Worm (Caenorhabditis elegans): Measurements from ENCODE around the gene math-10.

- TF ChIP-seq snpc-4 (tag; optimal IDR thresholded peaks at IDR 0.05) (no peak), rbr-2 (tag; optimal IDR thresholded peaks at IDR 0.05) (no peak), gei-8 (GFP tag; optimal IDR thresholded peaks at IDR 0.05) (no peak), ZK546.5 (tag; optimal IDR thresholded peaks at IDR 0.05) (no peak), lin-13 (GFP tag; optimal IDR thresholded peaks at IDR 0.05) (no peak), mep-1 (tag; optimal IDR thresholded peaks at IDR 0.05) (no peak), mxl-3 (GFP tag; optimal IDR thresholded peaks at IDR 0.05) (no peak), lsy-2 (tag; optimal IDR thresholded peaks at IDR 0.05) (no peak), lin-39 (tag; optimal IDR thresholded peaks at IDR 0.05) (no peak), pqm-1 (tag; optimal IDR thresholded peaks at IDR 0.05) (no peak), hlh-11 (tag; optimal IDR thresholded peaks at IDR 0.05) (no peak), aly-2 (tag; optimal IDR thresholded peaks at IDR 0.05) (no peak)
These were observed 23.2 kb upstream of the math-10 start, which contains the start of gene fbxb-97 for ce11 chrII:1848109-1848508.

Data from whole organism, L4 larva.